Fruit fly (Drosophila melanogaster): ENCODE data around the gene Peritrophin-15b.

Gene Peritrophin-15b

dm6 chr2L:8384108-8384601 lies 10.6 kb downstream of the Peritrophin-15b start, which contains the start of the genes Dad1 and CG13384 (continued):
- TF ChIP-seq gce (GFP tag; IDR thresholded peaks at IDR 0.05) = peak; percentile 40; the same call in 1 of the 3 replicates
- TF ChIP-seq Doc2 (GFP tag; IDR thresholded peaks at IDR 0.05) = 0 out of 2 replicates have a peak, but pooled peaks have one; percentile 22
- TF ChIP-seq repo (GFP tag; optimal IDR thresholded peaks at IDR 0.05) = no peak
- TF ChIP-seq ap (GFP tag; IDR thresholded peaks at IDR 0.05) = peak; percentile 78
- TF ChIP-seq CG8281 (tag; optimal IDR thresholded peaks at IDR 0.05) = peak; percentile 82
- TF ChIP-seq CG15011 (GFP tag; optimal IDR thresholded peaks at IDR 0.05) = peak; percentile 87
- TF ChIP-seq CG17802 (tag; optimal IDR thresholded peaks at IDR 0.05) = peak; percentile 28
- no peak; the same call in 2 of the 3 replicates for TF ChIP-seq CG6791 (GFP tag; IDR thresholded peaks at IDR 0.05; ENCODE audit: partially characterized antibody)
- TF ChIP-seq Ets65A (GFP tag) = peak; percentile 93
- peak; percentile 49 for TF ChIP-seq Sry-δ (GFP tag; optimal IDR thresholded peaks at IDR 0.05)
- TF ChIP-seq Hmr (GFP tag; optimal IDR thresholded peaks at IDR 0.05) = peak; percentile 94
- TF ChIP-seq sc (optimal IDR thresholded peaks at IDR 0.05) = no peak
- peak; percentile 72 for TF ChIP-seq sc (GFP tag; optimal IDR thresholded peaks at IDR 0.05)
- TF ChIP-seq prd (optimal IDR thresholded peaks at IDR 0.05) = no peak
- TF ChIP-seq prd (GFP tag; IDR thresholded peaks at IDR 0.05) = peak; percentile 95
- TF ChIP-seq sisA (GFP tag; IDR thresholded peaks at IDR 0.05) = peak; percentile 88
- TF ChIP-seq CG2875 (GFP tag; optimal IDR thresholded peaks at IDR 0.05) = peak; percentile 66
- no peak for TF ChIP-seq Lpt (GFP tag; optimal IDR thresholded peaks at IDR 0.05)
- peak; percentile 85 for TF ChIP-seq CG31224 (GFP tag; IDR thresholded peaks at IDR 0.05)
- TF ChIP-seq grau (tag; optimal IDR thresholded peaks at IDR 0.05) = peak; percentile 100
- TF ChIP-seq vvl (GFP tag; IDR thresholded peaks at IDR 0.05) = peak; percentile 95
- TF ChIP-seq slbo (GFP tag; IDR thresholded peaks at IDR 0.05) = peak; percentile 96
- peak; percentile 57 for TF ChIP-seq CG12219 (GFP tag; optimal IDR thresholded peaks at IDR 0.05)
- peak; percentile 86 for TF ChIP-seq GATAe (GFP tag; conservative IDR thresholded peaks at IDR 0.05)
- peak; percentile 92 for TF ChIP-seq CG16815 (GFP tag; optimal IDR thresholded peaks at IDR 0.05)
- TF ChIP-seq knrl (GFP tag; IDR thresholded peaks at IDR 0.05; ENCODE audit: partially characterized antibody) = peak; percentile 62
- peak; percentile 63 for TF ChIP-seq zfh2 (GFP tag; optimal IDR thresholded peaks at IDR 0.05)
- peak; percentile 93 for TF ChIP-seq CG32772 (GFP tag; IDR thresholded peaks at IDR 0.05)
- TF ChIP-seq CG7357 (GFP tag; IDR thresholded peaks at IDR 0.05) = peak; percentile 87
- TF ChIP-seq Vsx1 (GFP tag; optimal IDR thresholded peaks at IDR 0.05) = peak; percentile 78
- TF ChIP-seq shn (GFP tag; optimal IDR thresholded peaks at IDR 0.05) = peak; percentile 35
- peak; percentile 88 for TF ChIP-seq CG6854 (GFP tag; optimal IDR thresholded peaks at IDR 0.05)
- TF ChIP-seq CG11247 (GFP tag; IDR thresholded peaks at IDR 0.05) = peak; percentile 86
- TF ChIP-seq zen (tag; optimal IDR thresholded peaks at IDR 0.05) = peak; percentile 89
- TF ChIP-seq odd (GFP tag; optimal IDR thresholded peaks at IDR 0.05) = peak; percentile 87
- TF ChIP-seq D19B (GFP tag; optimal IDR thresholded peaks at IDR 0.05) = peak; percentile 82
- TF ChIP-seq CG15696 (tag; optimal IDR thresholded peaks at IDR 0.05) = peak; percentile 94
- no peak for TF ChIP-seq eve (GFP tag; optimal IDR thresholded peaks at IDR 0.05)
- TF ChIP-seq CG11696 (GFP tag; IDR thresholded peaks at IDR 0.05) = peak; percentile 65
- peak; percentile 20 for TF ChIP-seq ab (GFP tag; optimal IDR thresholded peaks at IDR 0.05)
- TF ChIP-seq D (optimal IDR thresholded peaks at IDR 0.05) = no peak
- TF ChIP-seq D (GFP tag; optimal IDR thresholded peaks at IDR 0.05) = peak; percentile 81
- TF ChIP-seq CG10979 (tag; optimal IDR thresholded peaks at IDR 0.05) = peak; percentile 90
- TF ChIP-seq CG6272 (GFP tag; IDR thresholded peaks at IDR 0.05) = peak; percentile 90
- TF ChIP-seq CG3726 (GFP tag; IDR thresholded peaks at IDR 0.05) = peak; percentile 74; the same call in 2 of the 3 replicates
- peak; percentile 87 for TF ChIP-seq CG9437 (GFP tag; optimal IDR thresholded peaks at IDR 0.05)
- TF ChIP-seq E2f1 (GFP tag; IDR thresholded peaks at IDR 0.05) = peak; percentile 93
- no peak for TF ChIP-seq jumu (GFP tag; optimal IDR thresholded peaks at IDR 0.05)
- TF ChIP-seq gem (tag; optimal IDR thresholded peaks at IDR 0.05) = peak; percentile 97
- TF ChIP-seq CG4282 (GFP tag; optimal IDR thresholded peaks at IDR 0.05) = no peak
- peak; percentile 88 for TF ChIP-seq CG30020 (tag; optimal IDR thresholded peaks at IDR 0.05)
- 0 out of 2 replicates have a peak, but pooled peaks have one; percentile 51 for TF ChIP-seq unc-4 (GFP tag; IDR thresholded peaks at IDR 0.05; ENCODE audit: partially characterized antibody)
